Fruit fly (Drosophila melanogaster): Measurements from ENCODE around the gene CG31913.
A peak's percentile ranks its signal among the peaks of the same experiment; 100 is the strongest.

Gene CG31913

dm6 chr2L:5783731-5784130, at the start of gene CG31913:
Gene CG31913 (plus strand): TSS chr2L:5784031.
- TF ChIP-seq CG10321 (GFP tag; IDR thresholded peaks at IDR 0.05) (no peak), Ada2b (GFP tag; IDR thresholded peaks at IDR 0.05) (no peak), Elba2 (GFP tag; optimal IDR thresholded peaks at IDR 0.05) (no peak), NC2β (GFP tag; optimal IDR thresholded peaks at IDR 0.05) (no peak)

dm6 chr2L:5740740-5741139, 43.1 kb upstream of the CG31913 start:
- TF ChIP-seq CG12769 (tag; optimal IDR thresholded peaks at IDR 0.05) (peak; percentile 23), CG32532 (GFP tag; IDR thresholded peaks at IDR 0.05) (peak; percentile 40; the same call in 1 of the 2 replicates), Jarid2 (GFP tag; optimal IDR thresholded peaks at IDR 0.05) (peak; percentile 9), sqz (GFP tag; optimal IDR thresholded peaks at IDR 0.05) (peak; percentile 29), ci (GFP tag; IDR thresholded peaks at IDR 0.05) (0 out of 3 replicates have a peak, but pooled peaks have one; percentile 33), Drgx (GFP tag; IDR thresholded peaks at IDR 0.05) (peak; percentile 49; the same call in 1 of the 2 replicates), chinmo (GFP tag; IDR thresholded peaks at IDR 0.05; ENCODE audit: partially characterized antibody) (peak; percentile 62; the same call in 1 of the 4 replicates), CG13287 (GFP tag; IDR thresholded peaks at IDR 0.05; ENCODE audit: partially characterized antibody) (peak; percentile 12; the same call in 1 of the 2 replicates), otp (GFP tag; IDR thresholded peaks at IDR 0.05) (0 out of 3 replicates have a peak, but pooled peaks have one; percentile 20), disco-r (GFP tag; optimal IDR thresholded peaks at IDR 0.05) (no peak), CG10543 (GFP tag; optimal IDR thresholded peaks at IDR 0.05) (peak; percentile 12), hb (GFP tag; IDR thresholded peaks at IDR 0.05; ENCODE audit: partially characterized antibody) (0 out of 3 replicates have a peak, but pooled peaks have one; percentile 37), z (GFP tag; IDR thresholded peaks at IDR 0.05) (peak; percentile 66; the same call in 1 of the 3 replicates), CG6175 (GFP tag; IDR thresholded peaks at IDR 0.05) (peak; percentile 43; the same call in 1 of the 3 replicates), NC2β (GFP tag; optimal IDR thresholded peaks at IDR 0.05) (no peak), Med (GFP tag) (peak; percentile 9), her (GFP tag; optimal IDR thresholded peaks at IDR 0.05) (no peak), TFAM (GFP tag; optimal IDR thresholded peaks at IDR 0.05) (no peak), CG5953 (GFP tag; IDR thresholded peaks at IDR 0.05) (0 out of 2 replicates have a peak, but pooled peaks have one; percentile 7), Sox100B (GFP tag; optimal IDR thresholded peaks at IDR 0.05) (no peak), CG11504 (tag; optimal IDR thresholded peaks at IDR 0.05) (peak; percentile 9), vvl (GFP tag; IDR thresholded peaks at IDR 0.05) (0 out of 2 replicates have a peak, but pooled peaks have one; percentile 28)

dm6 chr2L:5741144-5741543, 42.7 kb upstream of the CG31913 start, which contains the start of gene CG11147:
Gene CG11147 (minus strand): TSS chr2L:5741244.
- no peak for TF ChIP-seq pho (GFP tag; optimal IDR thresholded peaks at IDR 0.05)
- TF ChIP-seq sens (GFP tag), result peak; percentile 14
- no peak for TF ChIP-seq E2f2 (GFP tag; IDR thresholded peaks at IDR 0.05)

dm6 chr2L:5742437-5742836, 41.4 kb upstream of the CG31913 start:
- TF ChIP-seq CG1602 (GFP tag; optimal IDR thresholded peaks at IDR 0.05) (no peak), pros (GFP tag; optimal IDR thresholded peaks at IDR 0.05) (peak; percentile 13), tin (GFP tag; optimal IDR thresholded peaks at IDR 0.05) (no peak), vfl (GFP tag; optimal IDR thresholded peaks at IDR 0.05) (no peak), CG16815 (GFP tag; optimal IDR thresholded peaks at IDR 0.05) (no peak), nerfin-2 (GFP tag; IDR thresholded peaks at IDR 0.05; ENCODE audit: partially characterized antibody) (no peak), CG3407 (GFP tag; optimal IDR thresholded peaks at IDR 0.05) (no peak), CG12104 (GFP tag; optimal IDR thresholded peaks at IDR 0.05) (no peak), CG12769 (tag; optimal IDR thresholded peaks at IDR 0.05) (peak; percentile 74), CG2712 (tag; optimal IDR thresholded peaks at IDR 0.05) (no peak), ftz-f1 (GFP tag; optimal IDR thresholded peaks at IDR 0.05) (peak; percentile 70), NFAT (GFP tag; IDR thresholded peaks at IDR 0.05) (no peak)

All from whole organism, embryonic.